Fruit fly (Drosophila melanogaster) S2 (cell line): ENCODE measurements around the gene CG15293.

Source experiments
- CG8478 ChIP-seq: fragments of >200 bp; optimal IDR thresholded peaks from 2 replicates; lab custom pipeline; 2018
- CTCF ChIP-seq, 2 experiments: fragments of >200 bp; optimal IDR thresholded peaks; 2 replicates each; lab custom pipeline; 2018

DNA sequence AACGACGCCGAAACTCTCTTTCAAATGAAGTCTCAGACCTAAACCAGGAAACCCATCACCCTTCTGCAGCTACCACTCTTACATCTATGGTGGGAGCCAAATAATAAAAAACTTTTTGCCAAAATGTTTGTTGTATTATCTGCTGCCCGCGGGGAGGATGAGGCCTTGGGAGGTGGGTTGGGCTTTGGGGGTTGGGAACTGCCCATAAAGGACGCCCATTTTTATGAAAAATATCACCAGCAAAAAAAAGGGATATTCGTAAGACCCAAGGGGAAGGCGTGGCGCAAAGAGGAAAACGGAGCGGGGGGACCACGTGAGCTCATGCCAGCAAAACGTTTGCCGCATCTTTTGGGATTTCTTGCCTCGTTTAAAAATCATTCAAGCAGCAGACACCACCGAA lies 37.1 kb upstream of the CG15293 start:
- TF ChIP-seq CG8478 (lab: Kevin White, UChicago) (no peak), CTCF (optimal IDR thresholded peaks at IDR 0.05; lab: Kevin White, UChicago) (no peak)
